Worm (Caenorhabditis elegans) whole organism, young adult: ENCODE measurements around the gene srg-44.

Experiments
- B0336.3 ChIP-seq: fragments of 200-800 bp; sonication (Bioruptor generic); IDR thresholded peaks from 2 replicates; pipeline ENCODE4 v1.3.6; 2022; ENCODE audit warnings: missing genetic modification characterization, missing compliant biosample characterization
- Y95B8A.8 ChIP-seq: fragments of 200-800 bp; sonication (Bioruptor generic); IDR thresholded peaks from 2 replicates; pipeline ENCODE4 v1.3.6; 2022; ENCODE audit warnings: missing genetic modification reagents, missing genetic modification characterization, missing compliant biosample characterization
- ama-1 ChIP-seq, 3 experiments: fragments of 150-350 bp in 1 of 3; sonication (generic microtip) in 2 of 3; optimal IDR thresholded peaks; 2 replicates each; lab custom pipeline; 2014 to 2018; ENCODE audit warnings: missing biosample characterization in 2 of 3, missing genetic modification characterization in 2 of 3, missing genetic modification reagents in 2 of 3

ce11 chrV:17317297-17317696 is 11.3 kb upstream of the srg-44 start:
- no peak for TF ChIP-seq B0336.3 (GFP tag; lab: Robert Waterston, UW)
- TF ChIP-seq ama-1 (optimal IDR thresholded peaks at IDR 0.05; lab: Kevin White, UChicago) = no peak
- no peak for TF ChIP-seq ama-1 (GFP tag; optimal IDR thresholded peaks at IDR 0.05; lab: Kevin White, UChicago)
- TF ChIP-seq Y95B8A.8 = no peak
